Worm (Caenorhabditis elegans) whole organism, late embryonic: Measurements from ENCODE around the gene R03G8.6.

Source experiments
- F13H6.1 ChIP-seq: sonication (generic microtip); optimal IDR thresholded peaks from 2 replicates; lab custom pipeline; 2016; ENCODE audit warnings: missing genetic modification characterization, missing compliant biosample characterization
- K09A11.1 ChIP-seq: sonication (generic microtip); optimal IDR thresholded peaks from 2 replicates; lab custom pipeline; 2017; ENCODE audit warnings: antibody characterized with exemption, mild to moderate bottlenecking, missing genetic modification characterization, missing compliant biosample characterization; ENCODE audit not compliant: insufficient read depth
- ahr-1 ChIP-seq: sonication (generic microtip); optimal IDR thresholded peaks from 2 replicates; lab custom pipeline; 2016; ENCODE audit warnings: missing genetic modification characterization, missing compliant biosample characterization
- ama-1 ChIP-seq: fragments of 150-350 bp; optimal IDR thresholded peaks from 2 replicates; lab custom pipeline; 2014
- ceh-2 ChIP-seq: sonication (generic microtip); optimal IDR thresholded peaks from 2 replicates; lab custom pipeline; 2016; ENCODE audit warnings: missing genotype, missing genetic modification characterization, missing compliant biosample characterization
- ceh-48 ChIP-seq: sonication (generic microtip); optimal IDR thresholded peaks from 2 replicates; lab custom pipeline; 2016; ENCODE audit warnings: missing genetic modification characterization, inconsistent platforms, missing compliant biosample characterization
- ceh-9 ChIP-seq: sonication (generic microtip); optimal IDR thresholded peaks from 2 replicates; lab custom pipeline; 2016; ENCODE audit warnings: mild to moderate bottlenecking, missing genetic modification characterization, inconsistent platforms, missing compliant biosample characterization
- eyg-1 ChIP-seq: sonication (generic microtip); optimal IDR thresholded peaks from 2 replicates; lab custom pipeline; 2016; ENCODE audit warnings: missing genotype, missing genetic modification characterization, missing compliant biosample characterization
- fkh-10 ChIP-seq: fragments of 150-350 bp; optimal IDR thresholded peaks from 2 replicates; lab custom pipeline; 2014; ENCODE audit warnings: missing biosample characterization, missing genetic modification reagents, missing genetic modification characterization
- hlh-13 ChIP-seq: fragments of 200-800 bp; sonication (Bioruptor generic); optimal IDR thresholded peaks from 2 replicates; lab custom pipeline; 2018; ENCODE audit warnings: mild to moderate bottlenecking, missing genetic modification characterization, missing compliant biosample characterization
- hlh-6 ChIP-seq: sonication (generic microtip); optimal IDR thresholded peaks from 2 replicates; lab custom pipeline; 2016; ENCODE audit warnings: missing genotype, missing genetic modification characterization, missing compliant biosample characterization
- pha-4 ChIP-seq: fragments of 150-350 bp; optimal IDR thresholded peaks from 2 replicates; lab custom pipeline; 2018; ENCODE audit warnings: missing biosample characterization, missing genetic modification reagents, missing genetic modification characterization
- pros-1 ChIP-seq: fragments of 150-350 bp; optimal IDR thresholded peaks from 2 replicates; lab custom pipeline; 2014; ENCODE audit warnings: missing biosample characterization, missing genetic modification reagents, missing genetic modification characterization
- sox-2 ChIP-seq: fragments of 200-800 bp; sonication (Bioruptor generic); IDR thresholded peaks from 2 replicates; pipeline ENCODE4 v1.3.6; 2022; ENCODE audit warnings: missing genetic modification reagents, missing genetic modification characterization, missing compliant biosample characterization

ce11 chrX:13100410-13100809 lies at the start of gene R03G8.6:
- TF ChIP-seq K09A11.1 (tag; lab: Kevin White, UChicago) = no peak
- no peak for TF ChIP-seq hlh-6 (tag; lab: Kevin White, UChicago)
- no peak for TF ChIP-seq F13H6.1 (tag; lab: Kevin White, UChicago)
- no peak for TF ChIP-seq ceh-9
- TF ChIP-seq sox-2 (GFP tag; lab: Robert Waterston, UW) = no peak
- no peak for TF ChIP-seq eyg-1
- no peak for TF ChIP-seq ceh-48 (tag; lab: Kevin White, UChicago)
- TF ChIP-seq ceh-2 (tag; lab: Kevin White, UChicago) = no peak
- TF ChIP-seq pros-1 (tag; lab: Kevin White, UChicago) = no peak
- no peak for TF ChIP-seq ama-1 (lab: Kevin White, UChicago)
- TF ChIP-seq hlh-13 (GFP tag; lab: Kevin White, UChicago) = no peak
- TF ChIP-seq fkh-10 (GFP tag; lab: Kevin White, UChicago) = no peak
- no peak for TF ChIP-seq pha-4 (tag; lab: Kevin White, UChicago)
- TF ChIP-seq ahr-1 (tag; lab: Kevin White, UChicago) = no peak
